Worm (Caenorhabditis elegans) whole organism, early embryonic: ENCODE data around the gene sox-4.

ENCODE experiments used
- ama-1 ChIP-seq: fragments of 150-350 bp; optimal IDR thresholded peaks from 2 replicates; lab custom pipeline; 2014
- ceh-36 ChIP-seq: sonication (generic microtip); optimal IDR thresholded peaks from 2 replicates; lab custom pipeline; 2016; ENCODE audit warnings: missing genetic modification characterization, inconsistent platforms, missing compliant biosample characterization
- ets-7 ChIP-seq: sonication (generic microtip); optimal IDR thresholded peaks from 2 replicates; lab custom pipeline; 2016; ENCODE audit warnings: missing genotype, missing genetic modification characterization, missing compliant biosample characterization
- flt-1 ChIP-seq: fragments of 200-800 bp; sonication (Bioruptor generic); IDR thresholded peaks from 2 replicates; pipeline ENCODE4 v1.3.6; 2022; ENCODE audit warnings: missing genetic modification characterization, missing compliant biosample characterization
- hnd-1 ChIP-seq: sonication (generic microtip); optimal IDR thresholded peaks from 2 replicates; lab custom pipeline; 2016; ENCODE audit warnings: missing genetic modification characterization, missing compliant biosample characterization
- scrt-1 ChIP-seq: fragments of 200-800 bp; sonication (Bioruptor generic); IDR thresholded peaks from 2 replicates; pipeline ENCODE4 v1.3.6; 2022; ENCODE audit warnings: missing genetic modification characterization, missing compliant biosample characterization
- sea-1 ChIP-seq: fragments of 200-800 bp; sonication (Bioruptor generic); conservative IDR thresholded peaks from 2 replicates; pipeline ENCODE4 v1.3.6; 2022; ENCODE audit warnings: missing genetic modification characterization, missing compliant biosample characterization

DNA sequence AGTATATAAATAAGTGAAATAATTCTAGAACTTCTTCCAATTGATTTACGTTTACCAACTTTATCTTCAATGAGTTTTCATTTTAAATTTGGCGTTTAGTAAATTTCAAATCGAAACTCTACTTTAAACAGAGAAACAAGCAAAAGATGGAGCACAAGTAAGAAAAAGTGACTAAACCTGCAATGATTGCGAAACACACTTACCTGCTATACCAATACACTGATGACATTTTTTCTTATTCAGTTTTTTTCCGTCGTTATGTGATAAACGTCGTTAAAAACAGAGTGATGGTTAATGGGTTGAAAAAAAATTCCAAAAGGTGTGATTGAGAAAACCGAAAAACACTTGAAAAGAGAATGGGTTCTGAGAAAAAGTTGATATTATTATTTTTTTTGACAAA, 35.0 kb downstream of the sox-4 start:
- TF ChIP-seq hnd-1 (tag; lab: Kevin White, UChicago) (no peak), sea-1 (no peak), ama-1 (lab: Kevin White, UChicago) (no peak), ets-7 (tag; lab: Kevin White, UChicago) (no peak), flt-1 (GFP tag; lab: Robert Waterston, UW) (no peak), scrt-1 (GFP tag; lab: Robert Waterston, UW) (no peak), ceh-36 (tag; lab: Kevin White, UChicago) (no peak)
